Fruit fly (Drosophila melanogaster) whole organism, prepupa: ENCODE measurements around the gene CG3868.
A peak's percentile ranks its signal among the peaks of the same experiment; 100 is the strongest.

ENCODE experiments used
- CG10631 ChIP-seq: fragments of 200-800 bp; sonication (Bioruptor generic); optimal IDR thresholded peaks from 2 replicates; lab custom pipeline; 2016; ENCODE audit warnings: missing biosample characterization, missing genetic modification characterization
- CG10669 ChIP-seq: fragments of 200-800 bp; sonication (Bioruptor generic); optimal IDR thresholded peaks from 3 replicates; lab custom pipeline; 2018; ENCODE audit warnings: missing biosample characterization, mild to moderate bottlenecking, missing genetic modification characterization, moderate library complexity
- CG11294 ChIP-seq: fragments of 200-800 bp; sonication (Bioruptor generic); IDR thresholded peaks from 2 replicates; pipeline ENCODE4 v1.3.6; 2022; ENCODE audit warnings: missing biosample characterization, missing genetic modification characterization
- CG11902 ChIP-seq: fragments of 200-800 bp; sonication (Bioruptor generic); optimal IDR thresholded peaks from 3 replicates; lab custom pipeline; 2016; ENCODE audit warnings: missing biosample characterization, missing genetic modification characterization
- CG15336 ChIP-seq: fragments of 200-800 bp; sonication (Bioruptor generic); IDR thresholded peaks from 2 replicates; pipeline ENCODE4 v1.3.6; 2022; ENCODE audit warnings: missing biosample characterization, missing genetic modification characterization
- CG1621 ChIP-seq: fragments of 200-800 bp; sonication (Bioruptor generic); optimal IDR thresholded peaks from 3 replicates; lab custom pipeline; 2018; ENCODE audit warnings: missing biosample characterization, mild to moderate bottlenecking, missing genetic modification characterization
- CG3032 ChIP-seq: fragments of 200-800 bp; optimal IDR thresholded peaks from 2 replicates; lab custom pipeline; 2019; ENCODE audit warnings: missing biosample characterization, mild to moderate bottlenecking, missing genetic modification characterization, moderate library complexity
- CG31627 ChIP-seq: fragments of 200-800 bp; sonication (Bioruptor generic); optimal IDR thresholded peaks from 3 replicates; lab custom pipeline; 2016; ENCODE audit warnings: missing biosample characterization, missing genetic modification characterization
- CG34406 ChIP-seq: fragments of 200-800 bp; sonication (Bioruptor generic); optimal IDR thresholded peaks from 3 replicates; lab custom pipeline; 2016; ENCODE audit warnings: missing biosample characterization, missing genetic modification characterization
- CG4318 ChIP-seq: fragments of 200-800 bp; sonication (Bioruptor generic); optimal IDR thresholded peaks from 3 replicates; lab custom pipeline; 2017; ENCODE audit warnings: missing biosample characterization, mild to moderate bottlenecking, missing genetic modification characterization
- CG6163 ChIP-seq: fragments of 200-800 bp; sonication (Bioruptor generic); IDR thresholded peaks from 3 replicates; pipeline ENCODE4 v1.3.6; 2022; ENCODE audit warnings: missing biosample characterization, missing genetic modification characterization
- CG6808 ChIP-seq: fragments of 200-800 bp; sonication (Bioruptor generic); optimal IDR thresholded peaks from 3 replicates; lab custom pipeline; 2017; ENCODE audit warnings: missing biosample characterization, missing genetic modification characterization, mild to moderate bottlenecking, moderate library complexity, missing genetic modification reagents
- CG6854 ChIP-seq: fragments of 200-800 bp; sonication (Bioruptor generic); optimal IDR thresholded peaks from 2 replicates; lab custom pipeline; 2017; ENCODE audit warnings: missing biosample characterization, mild to moderate bottlenecking, missing genetic modification characterization
- CG7368 ChIP-seq: fragments of 200-800 bp; sonication (Bioruptor generic); optimal IDR thresholded peaks from 3 replicates; lab custom pipeline; 2016; ENCODE audit warnings: missing biosample characterization, missing genetic modification characterization
- CG8119 ChIP-seq: fragments of 200-800 bp; sonication (Bioruptor generic); IDR thresholded peaks from 3 replicates; pipeline ENCODE4 v1.3.6; 2022; ENCODE audit warnings: missing biosample characterization, missing genetic modification characterization
- CG8319 ChIP-seq: fragments of 200-800 bp; sonication (Bioruptor generic); optimal IDR thresholded peaks from 3 replicates; lab custom pipeline; 2016; ENCODE audit warnings: missing biosample characterization, missing genetic modification characterization
- CG8632 ChIP-seq: fragments of 200-800 bp; sonication (Bioruptor generic); optimal IDR thresholded peaks from 3 replicates; lab custom pipeline; 2016; ENCODE audit warnings: missing biosample characterization, missing genetic modification characterization
- Eip78C ChIP-seq: fragments of 200-800 bp; sonication (Bioruptor generic); peaks from one replicate; lab custom pipeline; 2016; ENCODE audit warnings: missing biosample characterization, missing genetic modification characterization
- Eip93F ChIP-seq: fragments of 200-800 bp; sonication (Bioruptor generic); optimal IDR thresholded peaks from 2 replicates; lab custom pipeline; 2016; ENCODE audit warnings: missing biosample characterization, mild to moderate bottlenecking, missing genetic modification characterization
- Ets96B ChIP-seq: fragments of 200-800 bp; optimal IDR thresholded peaks from 2 replicates; lab custom pipeline; 2019; ENCODE audit warnings: missing biosample characterization, mild to moderate bottlenecking, missing genetic modification characterization, moderate library complexity
- Gug ChIP-seq: fragments of 200-800 bp; sonication (Bioruptor generic); IDR thresholded peaks from 2 replicates; pipeline ENCODE4 v1.3.6; 2022; ENCODE audit warnings: missing biosample characterization, missing genetic modification characterization
- Hr39 ChIP-seq: fragments of 200-800 bp; sonication (Bioruptor generic); optimal IDR thresholded peaks from 2 replicates; lab custom pipeline; 2016; ENCODE audit warnings: missing biosample characterization, missing genetic modification characterization
- Hr4 ChIP-seq: fragments of 200-800 bp; sonication (Bioruptor generic); optimal IDR thresholded peaks from 3 replicates; lab custom pipeline; 2016; ENCODE audit warnings: missing biosample characterization, missing genetic modification characterization
- Met ChIP-seq: fragments of 200-800 bp; sonication (Bioruptor generic); optimal IDR thresholded peaks from 3 replicates; lab custom pipeline; 2016; ENCODE audit warnings: missing biosample characterization, missing genetic modification characterization
- OdsH ChIP-seq: fragments of 200-800 bp; sonication (Bioruptor generic); optimal IDR thresholded peaks from 3 replicates; lab custom pipeline; 2016; ENCODE audit warnings: missing biosample characterization, missing genetic modification characterization
- Smox ChIP-seq: fragments of 200-800 bp; sonication (Bioruptor generic); optimal IDR thresholded peaks from 3 replicates; lab custom pipeline; 2016; ENCODE audit warnings: missing biosample characterization, missing genetic modification characterization
- Sox102F ChIP-seq: fragments of 200-800 bp; sonication (Bioruptor generic); optimal IDR thresholded peaks from 2 replicates; lab custom pipeline; 2016; ENCODE audit warnings: missing biosample characterization, mild to moderate bottlenecking, missing genetic modification characterization
- Sox14 ChIP-seq: fragments of 200-800 bp; sonication (Bioruptor generic); optimal IDR thresholded peaks from 3 replicates; lab custom pipeline; 2016; ENCODE audit warnings: missing biosample characterization, missing genetic modification characterization
- achi ChIP-seq: fragments of 200-800 bp; sonication (Bioruptor generic); optimal IDR thresholded peaks from 3 replicates; lab custom pipeline; 2016; ENCODE audit warnings: missing biosample characterization, missing genetic modification characterization
- acj6 ChIP-seq: fragments of 200-800 bp; sonication (Bioruptor generic); optimal IDR thresholded peaks from 3 replicates; lab custom pipeline; 2016; ENCODE audit warnings: missing biosample characterization, missing genetic modification characterization
- dac ChIP-seq: fragments of 200-800 bp; sonication (Bioruptor generic); optimal IDR thresholded peaks from 2 replicates; lab custom pipeline; 2017; ENCODE audit warnings: missing biosample characterization, mild to moderate bottlenecking, missing genetic modification characterization
- dsx ChIP-seq: fragments of 200-800 bp; optimal IDR thresholded peaks from 3 replicates; lab custom pipeline; 2019; ENCODE audit warnings: missing biosample characterization, mild to moderate bottlenecking, missing genetic modification characterization, moderate library complexity; ENCODE audit not compliant: poor library complexity, severe bottlenecking
- eg ChIP-seq: fragments of 200-800 bp; sonication (Bioruptor generic); IDR thresholded peaks from 3 replicates; pipeline ENCODE4 v1.3.6; 2022; ENCODE audit warnings: missing biosample characterization, missing genetic modification characterization
- esn ChIP-seq: fragments of 200-800 bp; sonication (Bioruptor generic); optimal IDR thresholded peaks from 2 replicates; lab custom pipeline; 2016; ENCODE audit warnings: missing biosample characterization, mild to moderate bottlenecking, missing genetic modification characterization, moderate library complexity
- fd59A ChIP-seq: fragments of 200-800 bp; sonication (Bioruptor generic); optimal IDR thresholded peaks from 2 replicates; lab custom pipeline; 2017; ENCODE audit warnings: missing biosample characterization, mild to moderate bottlenecking, missing genetic modification characterization, missing genetic modification reagents
- fd85E ChIP-seq: fragments of 200-800 bp; sonication (Bioruptor generic); optimal IDR thresholded peaks from 3 replicates; lab custom pipeline; 2016; ENCODE audit warnings: missing biosample characterization, missing genetic modification characterization
- lz ChIP-seq: fragments of 200-800 bp; sonication (Bioruptor generic); optimal IDR thresholded peaks from 3 replicates; lab custom pipeline; 2016; ENCODE audit warnings: missing biosample characterization, missing genetic modification characterization
- pdm3 ChIP-seq: fragments of 200-800 bp; sonication (Bioruptor generic); optimal IDR thresholded peaks from 3 replicates; lab custom pipeline; 2016; ENCODE audit warnings: missing biosample characterization, missing genetic modification characterization
- salr ChIP-seq, 2 experiments: fragments of 200-800 bp; sonication (Bioruptor generic); optimal IDR thresholded peaks; 3 replicates each; lab custom pipeline; 2016 to 2018; ENCODE audit warnings: missing biosample characterization in 2 of 2, missing genetic modification characterization in 2 of 2, mild to moderate bottlenecking in 1 of 2
- spab ChIP-seq: fragments of 200-800 bp; sonication (Bioruptor generic); optimal IDR thresholded peaks from 2 replicates; lab custom pipeline; 2017; ENCODE audit warnings: missing biosample characterization, mild to moderate bottlenecking, missing genetic modification characterization, missing genetic modification reagents
- ss ChIP-seq, 2 experiments: fragments of 200-800 bp; sonication (Bioruptor generic); optimal IDR thresholded peaks; 2 replicates in 1 of 2; 3 replicates in 1 of 2; lab custom pipeline; 2017 to 2018; ENCODE audit warnings: mild to moderate bottlenecking in 2 of 2, missing biosample characterization in 2 of 2, missing genetic modification characterization in 2 of 2, moderate library complexity in 1 of 2
- topi ChIP-seq: fragments of 200-800 bp; sonication (Bioruptor generic); optimal IDR thresholded peaks from 3 replicates; lab custom pipeline; 2016; ENCODE audit warnings: missing biosample characterization, missing genetic modification characterization
- vri ChIP-seq: fragments of 200-800 bp; sonication (Bioruptor generic); optimal IDR thresholded peaks from 3 replicates; lab custom pipeline; 2016; ENCODE audit warnings: missing biosample characterization, mild to moderate bottlenecking, missing genetic modification characterization

Gene CG3868

dm6 chr3L:14422135-14422534, 19.6 kb upstream of the CG3868 start (continued):
- TF ChIP-seq CG15336 (GFP tag; lab: Robert Waterston, UW), result peak; percentile 66
- peak; percentile 90 for TF ChIP-seq Eip78C (GFP tag; lab: Kevin White, UChicago)
- no peak for TF ChIP-seq CG31627 (GFP tag; lab: Kevin White, UChicago)
- peak; percentile 57 for TF ChIP-seq CG10669 (GFP tag; lab: Kevin White, UChicago)
- TF ChIP-seq Eip93F (GFP tag; lab: Kevin White, UChicago), result no peak
- TF ChIP-seq dac, result no peak
- TF ChIP-seq fd85E, result no peak
- no peak for TF ChIP-seq CG6808
- no peak for TF ChIP-seq CG10631 (GFP tag; lab: Kevin White, UChicago)
- peak; percentile 29 for TF ChIP-seq CG4318 (GFP tag; lab: Kevin White, UChicago)
- TF ChIP-seq CG8119 (GFP tag; lab: Robert Waterston, UW), result peak; percentile 59; the same call in 2 of the 3 replicates
- peak; percentile 37; the same call in 1 of the 3 replicates for TF ChIP-seq CG6163 (GFP tag; lab: Robert Waterston, UW)
- peak; percentile 5 for TF ChIP-seq CG7368 (GFP tag; lab: Kevin White, UChicago)
- no peak for TF ChIP-seq Smox (GFP tag; lab: Kevin White, UChicago)
- TF ChIP-seq CG11902 (GFP tag; lab: Kevin White, UChicago), result no peak
- TF ChIP-seq pdm3 (GFP tag; lab: Kevin White, UChicago), result peak; percentile 45
- TF ChIP-seq Gug (GFP tag; lab: Robert Waterston, UW), result peak; percentile 60; the same call in 1 of the 2 replicates
- TF ChIP-seq Met (GFP tag; lab: Kevin White, UChicago), result peak; percentile 31
- TF ChIP-seq salr (GFP tag; optimal IDR thresholded peaks at IDR 0.05; lab: Kevin White, UChicago), result peak in 1 of 2 experiments; percentile 58

- TF ChIP-seq Sox14 (GFP tag; lab: Kevin White, UChicago), result no peak
- TF ChIP-seq Hr4, result no peak
- no peak for TF ChIP-seq CG8119 (GFP tag; lab: Robert Waterston, UW)
- no peak for TF ChIP-seq pdm3 (GFP tag; lab: Kevin White, UChicago)
- no peak for TF ChIP-seq CG11294 (GFP tag; lab: Robert Waterston, UW)
- no peak for TF ChIP-seq Sox102F
- TF ChIP-seq CG4318 (GFP tag; lab: Kevin White, UChicago), result no peak
- no peak for TF ChIP-seq fd85E
- no peak for TF ChIP-seq spab (GFP tag; lab: Kevin White, UChicago)
- TF ChIP-seq OdsH (GFP tag; lab: Kevin White, UChicago), result no peak
- no peak for TF ChIP-seq esn (GFP tag; lab: Kevin White, UChicago)
- TF ChIP-seq CG8319 (GFP tag; lab: Kevin White, UChicago), result no peak
- TF ChIP-seq CG15336 (GFP tag; lab: Robert Waterston, UW), result no peak
- TF ChIP-seq Met (GFP tag; lab: Kevin White, UChicago), result no peak
- TF ChIP-seq CG6854 (GFP tag; lab: Kevin White, UChicago), result no peak
- TF ChIP-seq Hr39 (GFP tag; lab: Kevin White, UChicago), result no peak
- TF ChIP-seq Ets96B (tag; lab: Kevin White, UChicago), result no peak
- no peak for TF ChIP-seq topi (GFP tag; lab: Kevin White, UChicago)
- TF ChIP-seq, all 60 proteins: peak for 0
Measured at dm6 chr3L:14420021-14420420, 17.5 kb upstream of the CG3868 start.

dm6 chr3L:14410892-14411291, 8.4 kb upstream of the CG3868 start:
- TF ChIP-seq CG11294 (GFP tag; lab: Robert Waterston, UW) (no peak), fd59A (GFP tag; lab: Kevin White, UChicago) (peak; percentile 25), achi (GFP tag; lab: Kevin White, UChicago) (peak; percentile 57), Ets96B (tag; lab: Kevin White, UChicago) (peak; percentile 44), esn (GFP tag; lab: Kevin White, UChicago) (peak; percentile 52), ss (GFP tag; optimal IDR thresholded peaks at IDR 0.05; lab: Kevin White, UChicago) (peak in 1 of 2 experiments; percentile 34), CG8319 (GFP tag; lab: Kevin White, UChicago) (no peak), eg (GFP tag; lab: Robert Waterston, UW) (peak; percentile 46; the same call in 2 of the 3 replicates), Hr4 (peak; percentile 33), CG8119 (GFP tag; lab: Robert Waterston, UW) (peak; percentile 43; the same call in 2 of the 3 replicates), dac (peak; percentile 23), CG34406 (GFP tag; lab: Kevin White, UChicago) (peak; percentile 49), CG11902 (GFP tag; lab: Kevin White, UChicago) (no peak), lz (GFP tag; lab: Kevin White, UChicago) (no peak), fd85E (no peak), CG6854 (GFP tag; lab: Kevin White, UChicago) (peak; percentile 29), CG3032 (tag; lab: Kevin White, UChicago) (peak; percentile 57), Met (GFP tag; lab: Kevin White, UChicago) (peak; percentile 60), acj6 (GFP tag; lab: Kevin White, UChicago) (peak; percentile 38), CG1621 (peak; percentile 63), Hr39 (GFP tag; lab: Kevin White, UChicago) (peak; percentile 11), CG10669 (GFP tag; lab: Kevin White, UChicago) (peak; percentile 35), dsx (GFP tag; lab: Kevin White, UChicago) (peak; percentile 15), CG10631 (GFP tag; lab: Kevin White, UChicago) (peak; percentile 28), CG6163 (GFP tag; lab: Robert Waterston, UW) (peak; percentile 63; the same call in 2 of the 3 replicates), CG8632 (GFP tag; lab: Kevin White, UChicago) (peak; percentile 54), CG15336 (GFP tag; lab: Robert Waterston, UW) (peak; percentile 56), vri (peak; percentile 18), CG31627 (GFP tag; lab: Kevin White, UChicago) (no peak), Sox102F (peak; percentile 70)
